Worm (Caenorhabditis elegans): ENCODE results near the gene C08F8.6.
A peak's percentile ranks its signal among the peaks of the same experiment; 100 is the strongest.

Gene C08F8.6

ce11 chrIV:11159886-11160285 lies 4.8 kb downstream of the C08F8.6 start, which contains the start of gene mboa-4:
TSS of gene mboa-4 (minus strand) at chrIV:11159986.
- TF ChIP-seq madf-3 (GFP tag; IDR thresholded peaks at IDR 0.05) (no peak), B0261.1 (tag; optimal IDR thresholded peaks at IDR 0.05) (no peak), Y79H2A.3 (GFP tag; conservative IDR thresholded peaks at IDR 0.05) (no peak)

DNA sequence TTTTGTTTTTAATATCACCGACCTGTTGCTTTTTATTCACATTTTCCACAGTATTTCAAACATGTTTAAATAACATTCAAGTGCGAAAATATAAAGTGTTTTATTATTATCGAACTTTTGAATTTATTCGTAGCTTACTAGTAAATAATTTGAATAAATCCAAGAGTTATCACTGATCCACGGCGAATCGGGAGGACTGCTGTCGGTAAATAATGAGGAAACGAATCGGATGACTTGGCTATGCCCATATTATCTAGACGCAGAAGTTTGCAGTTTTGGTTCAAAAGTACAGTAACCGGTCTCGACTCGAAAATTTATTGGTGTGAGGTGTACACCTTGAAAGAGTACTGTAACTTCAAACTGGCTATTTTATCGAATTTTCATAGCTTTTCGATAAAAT lies 8.2 kb downstream of the C08F8.6 start:
- TF ChIP-seq madf-3 (GFP tag; IDR thresholded peaks at IDR 0.05) (0 out of 2 replicates have a peak, but pooled peaks have one; percentile 53), F49E8.2 (tag; optimal IDR thresholded peaks at IDR 0.05; ENCODE audit: insufficient read depth) (peak; percentile 5), hsf-1 (GFP tag; IDR thresholded peaks at IDR 0.05) (0 out of 2 replicates have a peak, but pooled peaks have one; percentile 62), Y67H2A.10 (GFP tag; conservative IDR thresholded peaks at IDR 0.05) (no peak)

ce11 chrIV:11154425-11155114 lies 10.2 kb downstream of the C08F8.6 start, which contains the start of gene C08F8.3:
TSS of gene C08F8.3 (plus strand) at chrIV:11155044.
- TF ChIP-seq hsf-1 (GFP tag; IDR thresholded peaks at IDR 0.05), result peak; percentile 81; the same call in 1 of the 2 replicates
- 0 out of 2 replicates have a peak, but pooled peaks have one; percentile 23 for TF ChIP-seq ceh-100 (GFP tag; IDR thresholded peaks at IDR 0.05)
- TF ChIP-seq madf-6 (GFP tag; IDR thresholded peaks at IDR 0.05), result peak; percentile 95
- peak; percentile 50 for TF ChIP-seq F49E8.2 (tag; optimal IDR thresholded peaks at IDR 0.05; ENCODE audit: insufficient read depth)
- peak; percentile 76 for TF ChIP-seq F33H1.4 (GFP tag; IDR thresholded peaks at IDR 0.05)
- TF ChIP-seq lsl-1 (GFP tag; optimal IDR thresholded peaks at IDR 0.05), result peak; percentile 89
- TF ChIP-seq nfya-2 (GFP tag; IDR thresholded peaks at IDR 0.05), result 0 out of 2 replicates have a peak, but pooled peaks have one; percentile 90
- TF ChIP-seq D2030.7 (GFP tag; IDR thresholded peaks at IDR 0.05), result peak; percentile 90
- TF ChIP-seq efl-1 (GFP tag; optimal IDR thresholded peaks at IDR 0.05), result peak; percentile 95
- TF ChIP-seq ceh-91 (GFP tag; IDR thresholded peaks at IDR 0.05), result peak; percentile 85
- peak; percentile 77 for TF ChIP-seq snpc-3.4 (tag; optimal IDR thresholded peaks at IDR 0.05)
- peak; percentile 44; the same call in 1 of the 2 replicates for TF ChIP-seq dox-1 (GFP tag; IDR thresholded peaks at IDR 0.05)
- peak; percentile 23 for TF ChIP-seq lin-54 (GFP tag; optimal IDR thresholded peaks at IDR 0.05)
- TF ChIP-seq hmg-1.2 (GFP tag; IDR thresholded peaks at IDR 0.05), result peak; percentile 49
- peak; percentile 78 for TF ChIP-seq xnd-1 (tag; optimal IDR thresholded peaks at IDR 0.05)
- peak; percentile 92 for TF ChIP-seq madf-8 (GFP tag; conservative IDR thresholded peaks at IDR 0.05)
- peak; percentile 31 for TF ChIP-seq unc-130 (GFP tag; optimal IDR thresholded peaks at IDR 0.05)
- TF ChIP-seq nfyb-1 (GFP tag; IDR thresholded peaks at IDR 0.05), result peak; percentile 93
- TF ChIP-seq dpl-1 (GFP tag; optimal IDR thresholded peaks at IDR 0.05), result peak; percentile 71

ce11 chrIV:11150844-11151243 lies 13.9 kb downstream of the C08F8.6 start, which contains the start of gene C08F8.2:
TSS of gene C08F8.2 (plus strand) at chrIV:11150997.
- TF ChIP-seq Y53G8AR.9 (GFP tag; conservative IDR thresholded peaks at IDR 0.05) (0 out of 2 replicates have a peak, but pooled peaks have one; percentile 54), Y53F4B.3 (GFP tag; IDR thresholded peaks at IDR 0.05) (no peak), hsf-1 (GFP tag; IDR thresholded peaks at IDR 0.05) (0 out of 2 replicates have a peak, but pooled peaks have one; percentile 26), hmg-1.2 (GFP tag; IDR thresholded peaks at IDR 0.05) (no peak), egrh-3 (GFP tag; IDR thresholded peaks at IDR 0.05) (no peak), lin-54 (GFP tag; optimal IDR thresholded peaks at IDR 0.05) (peak; percentile 22), nhr-80 (tag; optimal IDR thresholded peaks at IDR 0.05) (no peak)

DNA sequence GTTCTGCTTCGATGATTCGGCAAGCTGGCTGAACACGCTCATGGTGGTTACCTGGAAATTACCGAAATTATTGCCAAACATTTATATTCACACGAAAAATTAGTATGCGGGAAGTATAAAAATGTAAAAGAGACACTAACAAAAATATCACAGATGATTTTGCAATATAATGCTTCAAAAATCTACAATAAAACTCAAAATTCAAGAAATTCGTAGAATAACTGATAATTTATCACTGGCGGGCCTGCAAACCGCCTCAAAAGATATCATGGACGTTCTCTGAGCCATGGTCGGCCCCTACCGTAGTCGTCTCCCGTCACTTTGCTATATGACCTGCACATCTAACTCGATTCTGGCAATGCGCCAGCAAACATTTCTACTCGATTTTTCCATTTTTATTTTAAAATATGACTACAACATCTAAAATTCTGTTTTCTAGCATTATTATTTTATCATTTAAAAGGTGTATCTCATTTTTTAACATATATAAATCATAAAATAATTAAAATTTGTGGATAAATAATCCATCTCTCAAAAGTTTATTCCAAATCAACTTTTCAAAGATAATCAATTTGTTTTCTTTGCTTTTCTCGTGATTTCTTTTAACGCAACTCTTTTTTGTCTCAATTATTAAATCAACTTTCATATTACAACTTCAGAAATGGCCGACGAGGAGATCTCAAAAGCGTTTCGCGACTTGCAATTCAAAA lies 15.1 kb downstream of the C08F8.6 start, which contains the start of the genes F01G4.6 and pfd-1:
F01G4.6 (minus strand) TSS at position 51 of the 710 bp plus-strand sequence.
pfd-1 (plus strand) TSS at position 660 of the 710 bp plus-strand sequence.
- TF ChIP-seq madf-3 (GFP tag; IDR thresholded peaks at IDR 0.05) (peak; percentile 74; the same call in 1 of the 2 replicates), ccch-3 (GFP tag; optimal IDR thresholded peaks at IDR 0.05) (no peak), gei-17 (GFP tag; optimal IDR thresholded peaks at IDR 0.05) (peak; percentile 53), T26A5.8 (tag; optimal IDR thresholded peaks at IDR 0.05) (no peak), dpl-1 (GFP tag; optimal IDR thresholded peaks at IDR 0.05) (peak; percentile 43), ztf-18 (tag; optimal IDR thresholded peaks at IDR 0.05) (peak; percentile 44), ekl-4 (GFP tag; IDR thresholded peaks at IDR 0.05) (peak; percentile 85), dox-1 (GFP tag; IDR thresholded peaks at IDR 0.05) (peak; percentile 52; the same call in 1 of the 2 replicates), bed-2 (GFP tag; IDR thresholded peaks at IDR 0.05) (no peak), unc-62 (GFP tag; optimal IDR thresholded peaks at IDR 0.05) (no peak), snpc-3.4 (tag; optimal IDR thresholded peaks at IDR 0.05) (peak; percentile 57), Y79H2A.3 (GFP tag; conservative IDR thresholded peaks at IDR 0.05) (no peak), B0261.1 (tag; optimal IDR thresholded peaks at IDR 0.05) (no peak), tlf-1 (GFP tag; optimal IDR thresholded peaks at IDR 0.05) (peak; percentile 89), cebp-1 (GFP tag; IDR thresholded peaks at IDR 0.05) (no peak), cebp-1 (tag; optimal IDR thresholded peaks at IDR 0.05) (peak; percentile 82), F57C9.4 (tag; optimal IDR thresholded peaks at IDR 0.05) (no peak)

Data from whole organism, young adult.